Fruit fly (Drosophila melanogaster) whole organism, pupa: ENCODE results near the gene SLC22A.

Source experiments
- CG10348 ChIP-seq: fragments of 200-800 bp; sonication (Bioruptor generic); IDR thresholded peaks from 2 replicates; pipeline ENCODE4 v1.3.6; 2022; ENCODE audit warnings: missing biosample characterization, missing genetic modification characterization
- CG12605 ChIP-seq: fragments of 200-800 bp; sonication (Bioruptor generic); IDR thresholded peaks from 2 replicates; pipeline ENCODE4 v1.3.6; 2022; ENCODE audit warnings: missing biosample characterization, missing genetic modification characterization
- CG13204 ChIP-seq: fragments of 200-800 bp; sonication (Bioruptor generic); optimal IDR thresholded peaks from 2 replicates; lab custom pipeline; 2018; ENCODE audit warnings: missing biosample characterization, mild to moderate bottlenecking, missing genetic modification characterization, moderate library complexity
- CG14655 ChIP-seq: fragments of 200-800 bp; sonication (Bioruptor generic); optimal IDR thresholded peaks from 3 replicates; lab custom pipeline; 2017; ENCODE audit warnings: mild to moderate bottlenecking, missing biosample characterization, missing genetic modification reagents, missing genetic modification characterization
- CG15710 ChIP-seq: fragments of 200-800 bp; sonication (Bioruptor generic); optimal IDR thresholded peaks from 2 replicates; lab custom pipeline; 2018; ENCODE audit warnings: missing biosample characterization, mild to moderate bottlenecking, missing genetic modification characterization, moderate library complexity
- CG17806 ChIP-seq: fragments of 200-800 bp; sonication (Bioruptor generic); optimal IDR thresholded peaks from 2 replicates; lab custom pipeline; 2018; ENCODE audit warnings: missing biosample characterization, mild to moderate bottlenecking, missing genetic modification characterization, moderate library complexity
- CG32121 ChIP-seq: fragments of 200-800 bp; sonication (Bioruptor generic); IDR thresholded peaks from 2 replicates; pipeline ENCODE4 v1.3.6; 2022; ENCODE audit warnings: missing biosample characterization, missing genetic modification characterization
- CG34367 ChIP-seq: fragments of 200-800 bp; sonication (Bioruptor generic); optimal IDR thresholded peaks from 2 replicates; lab custom pipeline; 2018; ENCODE audit warnings: missing biosample characterization, mild to moderate bottlenecking, missing genetic modification characterization
- CG4496 ChIP-seq: fragments of 200-800 bp; sonication (Bioruptor generic); IDR thresholded peaks from 3 replicates; pipeline ENCODE4 v1.3.6; 2022; ENCODE audit warnings: missing biosample characterization, missing genetic modification characterization
- CG8159 ChIP-seq: fragments of 200-800 bp; sonication (Bioruptor generic); optimal IDR thresholded peaks from 3 replicates; lab custom pipeline; 2018; ENCODE audit warnings: missing biosample characterization, mild to moderate bottlenecking, missing genetic modification characterization, moderate library complexity
- CG8301 ChIP-seq: fragments of 200-800 bp; sonication (Bioruptor generic); optimal IDR thresholded peaks from 2 replicates; lab custom pipeline; 2018; ENCODE audit warnings: missing biosample characterization, mild to moderate bottlenecking, missing genetic modification characterization
- CG9948 ChIP-seq: fragments of 200-800 bp; sonication (Bioruptor generic); optimal IDR thresholded peaks from 2 replicates; lab custom pipeline; 2018; ENCODE audit warnings: missing biosample characterization, mild to moderate bottlenecking, missing genetic modification characterization, moderate library complexity
- D1 ChIP-seq: fragments of 200-800 bp; sonication (Bioruptor generic); optimal IDR thresholded peaks from 2 replicates; lab custom pipeline; 2018; ENCODE audit warnings: missing biosample characterization, mild to moderate bottlenecking, missing genetic modification characterization, moderate library complexity
- EcR ChIP-seq: fragments of 200-800 bp; sonication (Bioruptor generic); optimal IDR thresholded peaks from 3 replicates; lab custom pipeline; 2019; ENCODE audit warnings: missing biosample characterization, missing genetic modification characterization, mild to moderate bottlenecking, moderate library complexity, missing genetic modification reagents
- Ets98B ChIP-seq: fragments of 200-800 bp; sonication (Bioruptor generic); IDR thresholded peaks from 2 replicates; pipeline ENCODE4 v1.3.6; 2022; ENCODE audit warnings: missing biosample characterization, missing genetic modification characterization
- Pif1A ChIP-seq: fragments of 200-800 bp; sonication (Bioruptor generic); optimal IDR thresholded peaks from 3 replicates; lab custom pipeline; 2016; ENCODE audit warnings: missing biosample characterization, missing genetic modification characterization
- Pif1B ChIP-seq: fragments of 200-800 bp; sonication (Bioruptor generic); optimal IDR thresholded peaks from 3 replicates; lab custom pipeline; 2016; ENCODE audit warnings: missing biosample characterization, missing genetic modification characterization
- Snoo ChIP-seq: fragments of 200-800 bp; sonication (Bioruptor generic); optimal IDR thresholded peaks from 3 replicates; lab custom pipeline; 2017; ENCODE audit warnings: missing biosample characterization, mild to moderate bottlenecking, missing genetic modification characterization, inconsistent platforms
- fd96Ca ChIP-seq: fragments of 200-800 bp; sonication (Bioruptor generic); IDR thresholded peaks from 3 replicates; pipeline ENCODE4 v1.3.6; 2022; ENCODE audit warnings: missing biosample characterization, missing genetic modification characterization
- gl ChIP-seq: fragments of 200-800 bp; sonication (Bioruptor generic); optimal IDR thresholded peaks from 2 replicates; lab custom pipeline; 2018; ENCODE audit warnings: missing biosample characterization, mild to moderate bottlenecking, missing genetic modification characterization
- rn ChIP-seq: fragments of 200-800 bp; sonication (Bioruptor generic); IDR thresholded peaks from 2 replicates; pipeline ENCODE4 v1.3.6; 2022; ENCODE audit warnings: missing biosample characterization, missing genetic modification characterization

The SLC22A gene

DNA sequence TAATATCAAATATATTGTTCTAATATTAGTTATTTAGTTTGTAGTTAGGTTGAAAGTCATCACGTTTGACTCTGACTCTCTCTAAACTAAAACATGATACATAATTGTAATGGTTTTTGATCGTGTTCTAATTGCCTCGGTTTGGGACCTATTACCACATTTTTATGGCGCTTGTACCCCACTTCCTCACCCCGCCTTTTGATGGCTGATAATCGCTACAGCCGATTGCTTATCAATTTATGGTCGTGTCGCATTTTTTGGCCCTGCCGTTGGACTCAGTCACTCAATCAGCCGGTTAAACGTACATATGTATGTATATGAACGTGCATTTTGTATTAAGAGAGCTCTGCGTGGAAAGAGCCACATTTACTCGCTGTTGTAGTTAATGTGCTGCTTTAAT, 42.3 kb upstream of the SLC22A start:
- TF ChIP-seq CG12605 (GFP tag; lab: Robert Waterston, UW) (no peak), CG15710 (tag; lab: Kevin White, UChicago) (no peak), CG13204 (GFP tag; lab: Kevin White, UChicago) (no peak), gl (no peak), fd96Ca (no peak), CG10348 (GFP tag; lab: Robert Waterston, UW) (no peak), CG8159 (tag; lab: Kevin White, UChicago) (no peak), CG14655 (no peak), CG8301 (no peak), rn (GFP tag; lab: Robert Waterston, UW) (no peak), CG17806 (tag; lab: Kevin White, UChicago) (no peak), Pif1B (GFP tag; lab: Kevin White, UChicago) (no peak), CG32121 (GFP tag; lab: Robert Waterston, UW) (no peak), D1 (tag; lab: Kevin White, UChicago) (no peak), Pif1A (GFP tag; lab: Kevin White, UChicago) (no peak), CG9948 (tag; lab: Kevin White, UChicago) (no peak), CG34367 (tag; lab: Kevin White, UChicago) (no peak), EcR (GFP tag; lab: Kevin White, UChicago) (no peak), Snoo (tag; lab: Kevin White, UChicago) (no peak), CG4496 (GFP tag; lab: Robert Waterston, UW) (no peak)

DNA sequence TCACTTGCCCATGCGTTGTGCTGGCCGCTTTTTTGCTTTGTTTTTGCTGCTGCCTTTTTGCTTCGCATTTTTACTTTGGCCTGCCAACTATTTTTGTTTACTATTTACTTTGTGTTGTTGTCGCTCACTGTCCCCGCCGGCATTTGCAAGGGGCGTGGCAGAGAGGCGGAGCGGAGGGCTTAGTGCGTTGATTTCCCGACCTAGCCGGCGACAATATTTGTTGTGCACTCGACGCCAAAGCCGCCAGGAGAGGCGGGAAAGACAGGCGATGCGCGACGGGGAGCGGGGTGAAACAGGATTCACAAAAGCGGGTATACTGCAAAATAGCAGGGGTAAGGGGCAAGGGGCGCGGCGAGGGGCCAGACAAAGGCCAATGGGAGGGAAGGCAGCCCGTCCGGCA, 41.8 kb upstream of the SLC22A start:
- TF ChIP-seq CG8159 (tag; lab: Kevin White, UChicago) = peak; percentile 16
- TF ChIP-seq gl = peak; percentile 60
- TF ChIP-seq CG34367 (tag; lab: Kevin White, UChicago) = peak; percentile 41
- TF ChIP-seq CG9948 (tag; lab: Kevin White, UChicago) = peak; percentile 35
- peak; percentile 94 for TF ChIP-seq EcR (GFP tag; lab: Kevin White, UChicago)
- peak; percentile 63; the same call in 1 of the 2 replicates for TF ChIP-seq CG12605 (GFP tag; lab: Robert Waterston, UW)
- TF ChIP-seq CG4496 (GFP tag; lab: Robert Waterston, UW) = peak; percentile 73; the same call in 2 of the 3 replicates
- peak; percentile 41 for TF ChIP-seq Pif1B (GFP tag; lab: Kevin White, UChicago)
- TF ChIP-seq CG15710 (tag; lab: Kevin White, UChicago) = peak; percentile 4
- TF ChIP-seq rn (GFP tag; lab: Robert Waterston, UW) = 0 out of 2 replicates have a peak, but pooled peaks have one; percentile 24
- peak; percentile 97 for TF ChIP-seq CG13204 (GFP tag; lab: Kevin White, UChicago)
- peak; percentile 78 for TF ChIP-seq CG32121 (GFP tag; lab: Robert Waterston, UW)
- no peak for TF ChIP-seq Snoo (tag; lab: Kevin White, UChicago)
- TF ChIP-seq D1 (tag; lab: Kevin White, UChicago) = no peak
- peak; percentile 30 for TF ChIP-seq CG8301
- TF ChIP-seq CG17806 (tag; lab: Kevin White, UChicago) = no peak
- no peak for TF ChIP-seq CG10348 (GFP tag; lab: Robert Waterston, UW)
- peak; percentile 63 for TF ChIP-seq CG14655
- TF ChIP-seq Ets98B (GFP tag; lab: Robert Waterston, UW) = 0 out of 2 replicates have a peak, but pooled peaks have one; percentile 49
- TF ChIP-seq fd96Ca = peak; percentile 65; the same call in 2 of the 3 replicates

DNA sequence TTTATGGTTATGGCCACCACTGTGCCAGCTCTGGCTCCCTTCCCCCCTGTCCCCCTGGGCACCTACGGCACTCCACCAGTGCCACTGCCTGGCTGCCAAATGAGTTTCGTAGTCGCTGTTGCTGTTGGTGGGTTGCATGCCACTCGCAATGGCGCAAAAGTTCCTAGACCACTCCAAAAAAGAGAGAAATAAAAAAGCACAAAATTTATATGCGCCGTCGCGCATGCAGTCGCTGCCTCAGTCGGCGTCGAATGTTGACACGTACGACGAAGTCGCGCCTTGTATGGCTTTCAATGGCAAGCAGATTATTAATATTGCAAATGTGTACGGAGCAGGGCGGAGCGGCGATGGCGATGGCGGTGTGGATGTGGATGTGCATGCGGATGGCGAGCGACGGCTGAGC, 40.8 kb upstream of the SLC22A start:
- no peak for TF ChIP-seq CG15710 (tag; lab: Kevin White, UChicago)
- no peak for TF ChIP-seq CG8159 (tag; lab: Kevin White, UChicago)
- TF ChIP-seq D1 (tag; lab: Kevin White, UChicago) = no peak
- peak; percentile 23; the same call in 1 of the 2 replicates for TF ChIP-seq CG32121 (GFP tag; lab: Robert Waterston, UW)
- peak; percentile 93 for TF ChIP-seq CG13204 (GFP tag; lab: Kevin White, UChicago)
- peak; percentile 38; the same call in 1 of the 2 replicates for TF ChIP-seq CG12605 (GFP tag; lab: Robert Waterston, UW)
- no peak for TF ChIP-seq CG9948 (tag; lab: Kevin White, UChicago)
- peak; percentile 66; the same call in 2 of the 3 replicates for TF ChIP-seq fd96Ca
- TF ChIP-seq CG34367 (tag; lab: Kevin White, UChicago) = no peak
- peak; percentile 60 for TF ChIP-seq gl
- TF ChIP-seq EcR (GFP tag; lab: Kevin White, UChicago) = peak; percentile 99
- no peak for TF ChIP-seq Snoo (tag; lab: Kevin White, UChicago)

DNA sequence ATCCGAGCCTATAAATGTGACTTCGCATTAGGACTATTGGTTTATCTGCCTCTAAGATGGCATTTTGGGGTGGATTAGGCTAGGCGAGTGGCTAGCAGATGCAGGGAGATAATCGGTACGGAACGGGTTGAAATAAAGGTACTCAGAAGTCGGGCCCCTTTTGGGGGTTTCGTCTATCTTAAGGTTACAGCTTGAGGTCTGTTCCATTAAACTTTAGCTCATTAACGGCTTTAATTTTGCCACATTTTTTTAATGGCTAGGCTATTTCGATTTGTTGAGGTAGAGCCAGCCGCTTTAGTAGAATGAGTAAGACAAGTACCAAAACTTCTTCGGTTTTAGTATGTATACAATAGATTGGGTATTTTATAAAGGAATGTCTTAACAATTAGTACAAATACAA, 40.4 kb upstream of the SLC22A start:
- TF ChIP-seq Ets98B (GFP tag; lab: Robert Waterston, UW) (no peak), Snoo (tag; lab: Kevin White, UChicago) (no peak), EcR (GFP tag; lab: Kevin White, UChicago) (no peak), CG15710 (tag; lab: Kevin White, UChicago) (no peak), CG14655 (peak; percentile 63), CG8159 (tag; lab: Kevin White, UChicago) (no peak), CG32121 (GFP tag; lab: Robert Waterston, UW) (no peak), CG10348 (GFP tag; lab: Robert Waterston, UW) (no peak), fd96Ca (no peak), rn (GFP tag; lab: Robert Waterston, UW) (no peak), CG9948 (tag; lab: Kevin White, UChicago) (peak; percentile 45), Pif1B (GFP tag; lab: Kevin White, UChicago) (no peak), CG13204 (GFP tag; lab: Kevin White, UChicago) (no peak), CG4496 (GFP tag; lab: Robert Waterston, UW) (no peak), CG34367 (tag; lab: Kevin White, UChicago) (no peak), CG17806 (tag; lab: Kevin White, UChicago) (peak; percentile 9), Pif1A (GFP tag; lab: Kevin White, UChicago) (no peak), gl (no peak), D1 (tag; lab: Kevin White, UChicago) (no peak), CG12605 (GFP tag; lab: Robert Waterston, UW) (no peak), CG8301 (peak; percentile 50)

- TF ChIP-seq CG17806 (tag; lab: Kevin White, UChicago) (no peak), CG12605 (GFP tag; lab: Robert Waterston, UW) (no peak; the same call in 1 of the 2 replicates), fd96Ca (peak; percentile 65; the same call in 2 of the 3 replicates), Pif1B (GFP tag; lab: Kevin White, UChicago) (peak; percentile 51), CG10348 (GFP tag; lab: Robert Waterston, UW) (no peak), CG8159 (tag; lab: Kevin White, UChicago) (peak; percentile 1), gl (peak; percentile 42), D1 (tag; lab: Kevin White, UChicago) (no peak), Snoo (tag; lab: Kevin White, UChicago) (no peak), rn (GFP tag; lab: Robert Waterston, UW) (0 out of 2 replicates have a peak, but pooled peaks have one; percentile 12), CG13204 (GFP tag; lab: Kevin White, UChicago) (peak; percentile 98), CG34367 (tag; lab: Kevin White, UChicago) (no peak), CG8301 (peak; percentile 20), CG15710 (tag; lab: Kevin White, UChicago) (no peak), Ets98B (GFP tag; lab: Robert Waterston, UW) (no peak; the same call in 1 of the 2 replicates), EcR (GFP tag; lab: Kevin White, UChicago) (peak; percentile 100), CG4496 (GFP tag; lab: Robert Waterston, UW) (peak; percentile 67), CG32121 (GFP tag; lab: Robert Waterston, UW) (0 out of 2 replicates have a peak, but pooled peaks have one; percentile 58), CG9948 (tag; lab: Kevin White, UChicago) (no peak), CG14655 (peak; percentile 37), Pif1A (GFP tag; lab: Kevin White, UChicago) (peak; percentile 2)
Measured at dm6 chr3L:21894774-21895173, 39.7 kb upstream of the SLC22A start.
